Fruit fly (Drosophila melanogaster) whole organism, embryonic: ENCODE data around the gene CG9920.

Experiments used
- B-H1 ChIP-seq: fragments of 200-800 bp; sonication (Bioruptor generic); IDR thresholded peaks from 3 replicates; pipeline ENCODE4 v1.3.6; 2022; ENCODE audit warnings: missing biosample characterization, missing genetic modification characterization
- Bdp1 ChIP-seq: fragments of 200-800 bp; sonication (Bioruptor generic); optimal IDR thresholded peaks from 3 replicates; lab custom pipeline; 2016; ENCODE audit warnings: missing biosample characterization, missing genetic modification characterization
- BtbVII ChIP-seq: fragments of 200-800 bp; sonication (Bioruptor generic); optimal IDR thresholded peaks from 3 replicates; lab custom pipeline; 2017; ENCODE audit warnings: missing biosample characterization, mild to moderate bottlenecking, missing genetic modification characterization
- CG10147 ChIP-seq: fragments of 200-800 bp; sonication (Bioruptor generic); optimal IDR thresholded peaks from 2 replicates; lab custom pipeline; 2019; ENCODE audit warnings: missing biosample characterization, mild to moderate bottlenecking, missing genetic modification characterization, moderate library complexity
- CG11093 ChIP-seq: fragments of 200-800 bp; sonication (Bioruptor generic); IDR thresholded peaks from 3 replicates; pipeline ENCODE4 v1.3.6; 2022; ENCODE audit warnings: missing biosample characterization, missing genetic modification characterization
- CG11560 ChIP-seq: fragments of 200-800 bp; sonication (Bioruptor generic); IDR thresholded peaks from 3 replicates; pipeline ENCODE4 v1.3.6; 2022; ENCODE audit warnings: missing biosample characterization, missing genetic modification characterization
- CG12219 ChIP-seq: fragments of 200-800 bp; sonication (Bioruptor generic); optimal IDR thresholded peaks from 3 replicates; lab custom pipeline; 2018; ENCODE audit warnings: missing biosample characterization, mild to moderate bottlenecking, missing genetic modification characterization
- CG14014 ChIP-seq: fragments of 200-800 bp; sonication (Bioruptor generic); IDR thresholded peaks from 2 replicates; pipeline ENCODE4 v1.3.6; 2022; ENCODE audit warnings: missing biosample characterization, missing genetic modification characterization
- CG14667 ChIP-seq: fragments of 200-800 bp; sonication (Bioruptor generic); IDR thresholded peaks from 2 replicates; pipeline ENCODE4 v1.3.6; 2022; ENCODE audit warnings: missing biosample characterization, missing genetic modification characterization
- CG1603 ChIP-seq: fragments of 200-800 bp; sonication (Bioruptor generic); optimal IDR thresholded peaks from 2 replicates; lab custom pipeline; 2019; ENCODE audit warnings: missing biosample characterization, mild to moderate bottlenecking, missing genetic modification characterization, moderate library complexity
- CG17328 ChIP-seq: fragments of 200-800 bp; sonication (Bioruptor generic); IDR thresholded peaks from 2 replicates; pipeline ENCODE4 v1.3.6; 2022; ENCODE audit warnings: missing biosample characterization, missing genetic modification characterization
- CG18011 ChIP-seq: fragments of 200-800 bp; sonication (Bioruptor generic); optimal IDR thresholded peaks from 2 replicates; lab custom pipeline; 2017; ENCODE audit warnings: missing biosample characterization, missing genetic modification characterization, mild to moderate bottlenecking, moderate library complexity, missing genotype
- CG1832 ChIP-seq: fragments of 200-800 bp; sonication (Bioruptor generic); optimal IDR thresholded peaks from 2 replicates; lab custom pipeline; 2017; ENCODE audit warnings: missing biosample characterization, mild to moderate bottlenecking, missing genetic modification characterization, inconsistent platforms
- CG3407 ChIP-seq: fragments of 200-800 bp; sonication (Bioruptor generic); optimal IDR thresholded peaks from 2 replicates; lab custom pipeline; 2018; ENCODE audit warnings: missing biosample characterization, mild to moderate bottlenecking, missing genetic modification characterization
- CG34422 ChIP-seq: fragments of 200-800 bp; sonication (Bioruptor generic); IDR thresholded peaks from 3 replicates; pipeline ENCODE4 v1.3.6; 2022; ENCODE audit warnings: missing biosample characterization, missing genetic modification characterization
- CG6765 ChIP-seq: fragments of 200-800 bp; sonication (Bioruptor generic); optimal IDR thresholded peaks from 3 replicates; lab custom pipeline; 2017; ENCODE audit warnings: missing biosample characterization, mild to moderate bottlenecking, missing genetic modification characterization
- CG6854 ChIP-seq: fragments of 200-800 bp; sonication (Bioruptor generic); optimal IDR thresholded peaks from 3 replicates; lab custom pipeline; 2017; ENCODE audit warnings: missing biosample characterization, mild to moderate bottlenecking, missing genetic modification characterization
- CG7839 ChIP-seq: fragments of 200-800 bp; sonication (Bioruptor generic); optimal IDR thresholded peaks from 3 replicates; lab custom pipeline; 2018; ENCODE audit warnings: missing biosample characterization, mild to moderate bottlenecking, missing genetic modification characterization, moderate library complexity
- CG8281 ChIP-seq: fragments of 200-800 bp; sonication (Bioruptor generic); optimal IDR thresholded peaks from 2 replicates; lab custom pipeline; 2018; ENCODE audit warnings: missing biosample characterization, mild to moderate bottlenecking, missing genetic modification characterization, moderate library complexity
- CG8359 ChIP-seq: fragments of 200-800 bp; sonication (Bioruptor generic); optimal IDR thresholded peaks from 2 replicates; lab custom pipeline; 2017; ENCODE audit warnings: missing biosample characterization, mild to moderate bottlenecking, missing genetic modification characterization, borderline replicate concordance
- CG8924 ChIP-seq: fragments of 200-800 bp; optimal IDR thresholded peaks from 3 replicates; lab custom pipeline; 2019; ENCODE audit warnings: missing biosample characterization, mild to moderate bottlenecking, missing genetic modification characterization, moderate library complexity
- CTCF ChIP-seq: fragments of 200-800 bp; sonication (Bioruptor generic); optimal IDR thresholded peaks from 2 replicates; lab custom pipeline; 2017; ENCODE audit warnings: missing biosample characterization, mild to moderate bottlenecking, missing genetic modification characterization, moderate library complexity
- Dip2 ChIP-seq: fragments of 200-800 bp; sonication (Bioruptor generic); IDR thresholded peaks from 2 replicates; pipeline ENCODE4 v1.3.6; 2022; ENCODE audit warnings: missing biosample characterization, missing genetic modification characterization
- Dll ChIP-seq: fragments of 200-800 bp; sonication (Bioruptor generic); IDR thresholded peaks from 4 replicates; pipeline ENCODE4 v1.3.6; 2022; ENCODE audit warnings: missing biosample characterization, missing genetic modification characterization; ENCODE audit not compliant: partially characterized antibody
- Elba2 ChIP-seq: fragments of 200-800 bp; sonication (Bioruptor generic); optimal IDR thresholded peaks from 3 replicates; lab custom pipeline; 2016; ENCODE audit warnings: missing biosample characterization, missing genetic modification characterization
- Ets65A ChIP-seq: fragments of 200-800 bp; sonication (Bioruptor generic); peaks from one replicate; lab custom pipeline; 2016; ENCODE audit warnings: missing biosample characterization, missing genetic modification characterization
- HHEX ChIP-seq: fragments of 200-800 bp; sonication (Bioruptor generic); optimal IDR thresholded peaks from 3 replicates; lab custom pipeline; 2017; ENCODE audit warnings: missing biosample characterization, mild to moderate bottlenecking, missing genetic modification characterization, missing genetic modification reagents
- Hand ChIP-seq: fragments of 200-800 bp; sonication (Bioruptor generic); optimal IDR thresholded peaks from 2 replicates; lab custom pipeline; 2017; ENCODE audit warnings: mild to moderate bottlenecking, missing biosample characterization, missing genetic modification reagents, missing genetic modification characterization
- MBD-R2 ChIP-seq: fragments of 200-800 bp; sonication (Bioruptor generic); IDR thresholded peaks from 2 replicates; pipeline ENCODE4 v1.3.6; 2022; ENCODE audit warnings: missing biosample characterization, missing genetic modification characterization
- Mes4 ChIP-seq: fragments of 200-800 bp; sonication (Bioruptor generic); optimal IDR thresholded peaks from 2 replicates; lab custom pipeline; 2016; ENCODE audit warnings: missing biosample characterization, missing genetic modification characterization
- Opbp ChIP-seq: fragments of 200-800 bp; sonication (Bioruptor generic); IDR thresholded peaks from 3 replicates; pipeline ENCODE4 v1.3.6; 2022; ENCODE audit warnings: missing biosample characterization, missing genetic modification characterization; ENCODE audit not compliant: partially characterized antibody
- Sin3A ChIP-seq: fragments of >200 bp; optimal IDR thresholded peaks from 2 replicates; lab custom pipeline; 2018
- Sox102F ChIP-seq: fragments of 200-800 bp; sonication (Bioruptor generic); optimal IDR thresholded peaks from 2 replicates; lab custom pipeline; 2018; ENCODE audit warnings: missing biosample characterization, mild to moderate bottlenecking, missing genetic modification characterization, moderate library complexity
- Taf1 ChIP-seq: fragments of 200-800 bp; sonication (Bioruptor generic); IDR thresholded peaks from 2 replicates; pipeline ENCODE4 v1.3.6; 2022; ENCODE audit warnings: missing biosample characterization, missing genetic modification characterization
- Vsx1 ChIP-seq: fragments of 200-800 bp; sonication (Bioruptor generic); optimal IDR thresholded peaks from 2 replicates; lab custom pipeline; 2017; ENCODE audit warnings: missing biosample characterization, mild to moderate bottlenecking, missing genetic modification characterization, missing genetic modification reagents
- Xbp1 ChIP-seq: fragments of 200-800 bp; sonication (Bioruptor generic); optimal IDR thresholded peaks from 3 replicates; lab custom pipeline; 2016; ENCODE audit warnings: missing biosample characterization, mild to moderate bottlenecking, missing genetic modification characterization
- btn ChIP-seq: fragments of 200-800 bp; sonication (Bioruptor generic); optimal IDR thresholded peaks from 2 replicates; lab custom pipeline; 2016; ENCODE audit warnings: missing biosample characterization, missing genetic modification characterization
- cad ChIP-seq: fragments of >200 bp; optimal IDR thresholded peaks from 2 replicates; lab custom pipeline; 2017; ENCODE audit warnings: missing biosample characterization, missing genetic modification characterization
- croc ChIP-seq: fragments of 200-800 bp; sonication (Bioruptor generic); conservative IDR thresholded peaks from 3 replicates; pipeline ENCODE4 v1.3.6; 2022; ENCODE audit warnings: missing biosample characterization, missing genetic modification characterization
- ind ChIP-seq: fragments of 200-800 bp; sonication (Bioruptor generic); optimal IDR thresholded peaks from 3 replicates; lab custom pipeline; 2016; ENCODE audit warnings: missing biosample characterization, missing genetic modification characterization
- nmo ChIP-seq: fragments of 200-800 bp; sonication (Bioruptor generic); optimal IDR thresholded peaks from 2 replicates; lab custom pipeline; 2018; ENCODE audit warnings: missing biosample characterization, mild to moderate bottlenecking, missing genetic modification characterization, moderate library complexity
- nom ChIP-seq: fragments of 200-800 bp; sonication (Bioruptor generic); optimal IDR thresholded peaks from 2 replicates; lab custom pipeline; 2017; ENCODE audit warnings: missing biosample characterization, missing genetic modification characterization, mild to moderate bottlenecking, moderate library complexity, missing genetic modification reagents
- pb ChIP-seq: fragments of 200-800 bp; sonication (Bioruptor generic); optimal IDR thresholded peaks from 3 replicates; lab custom pipeline; 2016; ENCODE audit warnings: missing biosample characterization, missing genetic modification characterization
- pho ChIP-seq: fragments of 200-800 bp; sonication (Bioruptor generic); optimal IDR thresholded peaks from 2 replicates; lab custom pipeline; 2016; ENCODE audit warnings: missing biosample characterization, missing genetic modification characterization
- prd ChIP-seq, 3 experiments: fragments of >200 bp in 2 of 3; fragments of 200-800 bp in 1 of 3; sonication (Bioruptor generic) in 1 of 3; optimal IDR thresholded peaks in 2 of 3; IDR thresholded peaks in 1 of 3; 2 replicates in 2 of 3; 3 replicates in 1 of 3; pipeline versions ENCODE4 v1.3.6 to Lab custom; 2017 to 2022; ENCODE audit warnings: missing biosample characterization in 1 of 3, missing genetic modification characterization in 1 of 3
- rib ChIP-seq: fragments of 200-800 bp; sonication (Bioruptor generic); IDR thresholded peaks from 2 replicates; pipeline ENCODE4 v1.3.6; 2022; ENCODE audit warnings: missing biosample characterization, missing genetic modification characterization
- sd ChIP-seq: fragments of 200-800 bp; sonication (Bioruptor generic); optimal IDR thresholded peaks from 3 replicates; lab custom pipeline; 2018; ENCODE audit warnings: missing biosample characterization, mild to moderate bottlenecking, missing genetic modification characterization, moderate library complexity
- slp2 ChIP-seq: fragments of 200-800 bp; sonication (Bioruptor generic); optimal IDR thresholded peaks from 2 replicates; lab custom pipeline; 2016; ENCODE audit warnings: missing biosample characterization, missing genetic modification characterization
- sqz ChIP-seq: fragments of 200-800 bp; sonication (Bioruptor generic); optimal IDR thresholded peaks from 3 replicates; lab custom pipeline; 2018; ENCODE audit warnings: missing biosample characterization, mild to moderate bottlenecking, missing genetic modification characterization
- tio ChIP-seq: fragments of 200-800 bp; sonication (Bioruptor generic); optimal IDR thresholded peaks from 2 replicates; lab custom pipeline; 2017; ENCODE audit warnings: missing biosample characterization, missing genetic modification characterization, inconsistent platforms
- unpg ChIP-seq: fragments of 200-800 bp; sonication (Bioruptor generic); optimal IDR thresholded peaks from 3 replicates; lab custom pipeline; 2018; ENCODE audit warnings: missing biosample characterization, mild to moderate bottlenecking, missing genetic modification characterization, moderate library complexity

Gene CG9920

dm6 chr3R:14077026-14077425, 20.9 kb downstream of the CG9920 start (continued):
- no peak for TF ChIP-seq croc (GFP tag; lab: Robert Waterston, UW)
- TF ChIP-seq Sin3A, result no peak
- TF ChIP-seq CG12219 (GFP tag; lab: Kevin White, UChicago), result no peak
- TF ChIP-seq ind, result peak; percentile 46
- no peak for TF ChIP-seq Taf1 (GFP tag; lab: Robert Waterston, UW)
- TF ChIP-seq CG14014 (GFP tag; lab: Robert Waterston, UW), result peak; percentile 55; the same call in 1 of the 2 replicates
- TF ChIP-seq MBD-R2 (GFP tag; lab: Robert Waterston, UW), result 0 out of 2 replicates have a peak, but pooled peaks have one; percentile 11
- TF ChIP-seq Xbp1 (GFP tag; lab: Kevin White, UChicago), result peak; percentile 32
- TF ChIP-seq Ets65A, result no peak
- peak; percentile 49 for TF ChIP-seq CG7839 (tag; lab: Kevin White, UChicago)
- TF ChIP-seq CG6854 (GFP tag; lab: Kevin White, UChicago), result peak; percentile 23
- no peak for TF ChIP-seq CG11560 (tag; lab: Robert Waterston, UW)
- TF ChIP-seq pb (GFP tag; lab: Kevin White, UChicago), result no peak
- no peak for TF ChIP-seq pho (GFP tag; lab: Kevin White, UChicago)
- no peak for TF ChIP-seq sd (tag; lab: Kevin White, UChicago)
- TF ChIP-seq nmo (GFP tag; lab: Kevin White, UChicago), result peak; percentile 23
- peak; percentile 53; the same call in 2 of the 3 replicates for TF ChIP-seq CG34422 (GFP tag; lab: Robert Waterston, UW)
- no peak for TF ChIP-seq rib (GFP tag; lab: Robert Waterston, UW)
- no peak for TF ChIP-seq Dip2 (GFP tag; lab: Robert Waterston, UW)
- no peak for TF ChIP-seq Hand (GFP tag; lab: Kevin White, UChicago)
- no peak for TF ChIP-seq CG1603
- TF ChIP-seq CG10147 (GFP tag; lab: Kevin White, UChicago), result peak; percentile 25
- TF ChIP-seq Bdp1 (GFP tag; lab: Kevin White, UChicago), result no peak
- TF ChIP-seq btn (GFP tag; lab: Kevin White, UChicago), result no peak
- TF ChIP-seq B-H1, result peak; percentile 38; the same call in 1 of the 3 replicates
- no peak for TF ChIP-seq CTCF
- peak; percentile 35 for TF ChIP-seq BtbVII (GFP tag; lab: Kevin White, UChicago)
- peak; percentile 58 for TF ChIP-seq CG17328 (GFP tag; lab: Robert Waterston, UW)
- peak; percentile 32 for TF ChIP-seq nom (GFP tag; lab: Kevin White, UChicago)
- no peak for TF ChIP-seq CG8924 (tag; lab: Kevin White, UChicago)
- TF ChIP-seq Sox102F (GFP tag; lab: Kevin White, UChicago), result peak; percentile 37
- no peak for TF ChIP-seq Opbp (GFP tag; lab: Robert Waterston, UW)
- TF ChIP-seq CG8359 (GFP tag; lab: Kevin White, UChicago), result no peak
- no peak for TF ChIP-seq CG8281
- no peak for TF ChIP-seq slp2 (GFP tag; lab: Kevin White, UChicago)
- no peak for TF ChIP-seq cad (GFP tag; lab: Kevin White, UChicago)
- peak; percentile 58 for TF ChIP-seq HHEX (GFP tag; lab: Kevin White, UChicago)
- no peak for TF ChIP-seq CG6765 (GFP tag; lab: Kevin White, UChicago)
- no peak for TF ChIP-seq CG1832 (GFP tag; lab: Kevin White, UChicago)
- TF ChIP-seq CG3407, result no peak
- TF ChIP-seq Vsx1, result no peak
- TF ChIP-seq CG14667 (GFP tag; lab: Robert Waterston, UW), result no peak; the same call in 1 of the 2 replicates
- no peak for TF ChIP-seq Mes4 (GFP tag; lab: Kevin White, UChicago)
- TF ChIP-seq sqz, result no peak
- TF ChIP-seq CG18011 (GFP tag; lab: Kevin White, UChicago), result no peak
- no peak for TF ChIP-seq prd (optimal IDR thresholded peaks at IDR 0.05; lab: Kevin White, UChicago)
- TF ChIP-seq prd (GFP tag; IDR thresholded peaks at IDR 0.05; lab: Robert Waterston, UW), result peak; percentile 78
- TF ChIP-seq tio (GFP tag; lab: Kevin White, UChicago), result no peak
- peak; percentile 26 for TF ChIP-seq unpg (GFP tag; lab: Kevin White, UChicago)
- no peak for TF ChIP-seq Elba2 (GFP tag; lab: Kevin White, UChicago)
- no peak for TF ChIP-seq Dll (GFP tag; lab: Robert Waterston, UW)
- TF ChIP-seq CG11093 (GFP tag; lab: Robert Waterston, UW), result 0 out of 3 replicates have a peak, but pooled peaks have one; percentile 30
